Fruit fly (Drosophila melanogaster) whole organism, embryonic: ENCODE measurements around the gene CG43294.

Source experiments
- BEAF-32 ChIP-seq: fragments of 200-800 bp; sonication (Bioruptor generic); optimal IDR thresholded peaks from 3 replicates; lab custom pipeline; 2017; ENCODE audit warnings: missing biosample characterization, missing genetic modification characterization, mild to moderate bottlenecking, moderate library complexity, missing genetic modification reagents
- CG11247 ChIP-seq: fragments of 200-800 bp; sonication (Bioruptor generic); IDR thresholded peaks from 2 replicates; pipeline ENCODE4 v1.3.6; 2022; ENCODE audit warnings: missing biosample characterization, missing genetic modification characterization
- CG11560 ChIP-seq: fragments of 200-800 bp; sonication (Bioruptor generic); IDR thresholded peaks from 3 replicates; pipeline ENCODE4 v1.3.6; 2022; ENCODE audit warnings: missing biosample characterization, missing genetic modification characterization
- CG12104 ChIP-seq: fragments of 200-800 bp; sonication (Bioruptor generic); optimal IDR thresholded peaks from 3 replicates; lab custom pipeline; 2016; ENCODE audit warnings: missing biosample characterization, missing genetic modification characterization
- CG12219 ChIP-seq: fragments of 200-800 bp; sonication (Bioruptor generic); optimal IDR thresholded peaks from 3 replicates; lab custom pipeline; 2018; ENCODE audit warnings: missing biosample characterization, mild to moderate bottlenecking, missing genetic modification characterization
- CG12769 ChIP-seq: fragments of 200-800 bp; sonication (Bioruptor generic); optimal IDR thresholded peaks from 2 replicates; lab custom pipeline; 2019; ENCODE audit warnings: missing biosample characterization, mild to moderate bottlenecking, missing genetic modification characterization, moderate library complexity
- CG13287 ChIP-seq: fragments of 200-800 bp; sonication (Bioruptor generic); IDR thresholded peaks from 2 replicates; pipeline ENCODE4 v1.3.6; 2022; ENCODE audit warnings: missing biosample characterization, missing genetic modification characterization; ENCODE audit not compliant: partially characterized antibody
- CG14050 ChIP-seq: fragments of 200-800 bp; sonication (Bioruptor generic); IDR thresholded peaks from 3 replicates; pipeline ENCODE4 v1.3.6; 2022; ENCODE audit warnings: missing biosample characterization, missing genetic modification characterization
- CG15011 ChIP-seq: fragments of 200-800 bp; sonication (Bioruptor generic); optimal IDR thresholded peaks from 3 replicates; lab custom pipeline; 2018; ENCODE audit warnings: missing biosample characterization, mild to moderate bottlenecking, missing genetic modification characterization
- CG16815 ChIP-seq: fragments of 200-800 bp; sonication (Bioruptor generic); optimal IDR thresholded peaks from 3 replicates; lab custom pipeline; 2017; ENCODE audit warnings: missing biosample characterization, mild to moderate bottlenecking, missing genetic modification characterization
- CG2120 ChIP-seq: fragments of 200-800 bp; sonication (Bioruptor generic); optimal IDR thresholded peaks from 3 replicates; lab custom pipeline; 2016; ENCODE audit warnings: missing biosample characterization, missing genetic modification characterization
- CG31224 ChIP-seq: fragments of 200-800 bp; sonication (Bioruptor generic); IDR thresholded peaks from 2 replicates; pipeline ENCODE4 v1.3.6; 2022; ENCODE audit warnings: missing biosample characterization, missing genetic modification characterization
- CG4617 ChIP-seq: fragments of 200-800 bp; sonication (Bioruptor generic); optimal IDR thresholded peaks from 3 replicates; lab custom pipeline; 2016; ENCODE audit warnings: missing biosample characterization, missing genetic modification characterization, borderline replicate concordance
- CG7928 ChIP-seq: fragments of 200-800 bp; sonication (Bioruptor generic); optimal IDR thresholded peaks from 2 replicates; lab custom pipeline; 2017; ENCODE audit warnings: missing biosample characterization, mild to moderate bottlenecking, missing genetic modification characterization
- CG8359 ChIP-seq: fragments of 200-800 bp; sonication (Bioruptor generic); optimal IDR thresholded peaks from 2 replicates; lab custom pipeline; 2017; ENCODE audit warnings: missing biosample characterization, mild to moderate bottlenecking, missing genetic modification characterization, borderline replicate concordance
- CG8388 ChIP-seq: fragments of 200-800 bp; sonication (Bioruptor generic); optimal IDR thresholded peaks from 2 replicates; lab custom pipeline; 2019; ENCODE audit warnings: missing biosample characterization, mild to moderate bottlenecking, missing genetic modification characterization, moderate library complexity
- CG8765 ChIP-seq: fragments of 200-800 bp; sonication (Bioruptor generic); IDR thresholded peaks from 2 replicates; pipeline ENCODE4 v1.3.6; 2022; ENCODE audit warnings: missing biosample characterization, missing genetic modification characterization
- CG9797 ChIP-seq: fragments of 200-800 bp; sonication (Bioruptor generic); optimal IDR thresholded peaks from 3 replicates; lab custom pipeline; 2018; ENCODE audit warnings: missing biosample characterization, mild to moderate bottlenecking, missing genetic modification characterization
- CkIIα-i1 ChIP-seq: fragments of 200-800 bp; sonication (Bioruptor generic); IDR thresholded peaks from 2 replicates; pipeline ENCODE4 v1.3.6; 2022; ENCODE audit warnings: missing biosample characterization, missing genetic modification characterization
- Dad ChIP-seq: fragments of 200-800 bp; sonication (Bioruptor generic); optimal IDR thresholded peaks from 3 replicates; lab custom pipeline; 2016; ENCODE audit warnings: missing biosample characterization, missing genetic modification characterization
- Dip3 ChIP-seq: fragments of 200-800 bp; sonication (Bioruptor generic); optimal IDR thresholded peaks from 3 replicates; lab custom pipeline; 2016; ENCODE audit warnings: missing biosample characterization, missing genetic modification characterization
- Gug ChIP-seq: fragments of 200-800 bp; sonication (Bioruptor generic); IDR thresholded peaks from 4 replicates; pipeline ENCODE4 v1.3.6; 2022; ENCODE audit warnings: missing biosample characterization, missing genetic modification characterization
- Hr3 ChIP-seq: fragments of 200-800 bp; sonication (Bioruptor generic); optimal IDR thresholded peaks from 3 replicates; lab custom pipeline; 2016; ENCODE audit warnings: missing biosample characterization, missing genetic modification characterization
- Hr78 ChIP-seq, 2 experiments: fragments of 200-800 bp in 1 of 2; fragments of >200 bp in 1 of 2; sonication (Bioruptor generic) in 1 of 2; optimal IDR thresholded peaks; 2 replicates each; lab custom pipeline; 2017 to 2019; ENCODE audit warnings: missing biosample characterization in 2 of 2, missing genetic modification characterization in 2 of 2, mild to moderate bottlenecking in 1 of 2, moderate library complexity in 1 of 2
- Lpt ChIP-seq: fragments of >200 bp; optimal IDR thresholded peaks from 2 replicates; lab custom pipeline; 2018; ENCODE audit warnings: missing biosample characterization, missing genetic modification characterization
- MBD-R2 ChIP-seq: fragments of 200-800 bp; sonication (Bioruptor generic); IDR thresholded peaks from 2 replicates; pipeline ENCODE4 v1.3.6; 2022; ENCODE audit warnings: missing biosample characterization, missing genetic modification characterization
- Mrtf ChIP-seq: fragments of 200-800 bp; sonication (Bioruptor generic); IDR thresholded peaks from 3 replicates; pipeline ENCODE4 v1.3.6; 2022; ENCODE audit warnings: missing biosample characterization, missing genetic modification characterization
- Myb ChIP-seq: fragments of 200-800 bp; sonication (Bioruptor generic); optimal IDR thresholded peaks from 2 replicates; lab custom pipeline; 2016; ENCODE audit warnings: missing biosample characterization, missing genetic modification characterization
- NK7.1 ChIP-seq: fragments of 200-800 bp; sonication (Bioruptor generic); optimal IDR thresholded peaks from 3 replicates; lab custom pipeline; 2016; ENCODE audit warnings: missing biosample characterization, missing genetic modification characterization
- Sry-δ ChIP-seq: fragments of 200-800 bp; sonication (Bioruptor generic); optimal IDR thresholded peaks from 2 replicates; lab custom pipeline; 2016; ENCODE audit warnings: missing biosample characterization, missing genetic modification characterization
- Taf1 ChIP-seq: fragments of 200-800 bp; sonication (Bioruptor generic); IDR thresholded peaks from 2 replicates; pipeline ENCODE4 v1.3.6; 2022; ENCODE audit warnings: missing biosample characterization, missing genetic modification characterization
- aop ChIP-seq: fragments of 200-800 bp; sonication (Bioruptor generic); IDR thresholded peaks from 2 replicates; pipeline ENCODE4 v1.3.6; 2022; ENCODE audit warnings: missing biosample characterization, missing genetic modification characterization
- ara ChIP-seq: fragments of 200-800 bp; sonication (Bioruptor generic); IDR thresholded peaks from 2 replicates; pipeline ENCODE4 v1.3.6; 2022; ENCODE audit warnings: missing biosample characterization, missing genetic modification characterization
- bigmax ChIP-seq: fragments of 200-800 bp; sonication (Bioruptor generic); optimal IDR thresholded peaks from 2 replicates; lab custom pipeline; 2018; ENCODE audit warnings: missing biosample characterization, mild to moderate bottlenecking, missing genetic modification characterization
- cas ChIP-seq: fragments of 200-800 bp; sonication (Bioruptor generic); IDR thresholded peaks from 2 replicates; pipeline ENCODE4 v1.3.6; 2022; ENCODE audit warnings: missing biosample characterization, missing genetic modification characterization
- chn ChIP-seq: fragments of 200-800 bp; sonication (Bioruptor generic); optimal IDR thresholded peaks from 2 replicates; lab custom pipeline; 2016; ENCODE audit warnings: missing biosample characterization, missing genetic modification characterization
- dmrt99B ChIP-seq: fragments of 200-800 bp; sonication (Bioruptor generic); optimal IDR thresholded peaks from 2 replicates; lab custom pipeline; 2018; ENCODE audit warnings: missing biosample characterization, mild to moderate bottlenecking, missing genetic modification characterization, moderate library complexity
- dysf ChIP-seq: fragments of 200-800 bp; sonication (Bioruptor generic); IDR thresholded peaks from 3 replicates; pipeline ENCODE4 v1.3.6; 2022; ENCODE audit warnings: missing biosample characterization, missing genetic modification characterization
- gfzf ChIP-seq: fragments of 200-800 bp; sonication (Bioruptor generic); optimal IDR thresholded peaks from 2 replicates; lab custom pipeline; 2016; ENCODE audit warnings: missing biosample characterization, mild to moderate bottlenecking, missing genetic modification characterization, moderate library complexity
- kay ChIP-seq: fragments of 200-800 bp; sonication (Bioruptor generic); optimal IDR thresholded peaks from 2 replicates; lab custom pipeline; 2016; ENCODE audit warnings: missing biosample characterization, missing genetic modification characterization
- klu ChIP-seq: fragments of 200-800 bp; sonication (Bioruptor generic); IDR thresholded peaks from 2 replicates; pipeline ENCODE4 v1.3.6; 2022; ENCODE audit warnings: missing biosample characterization, missing genetic modification characterization
- nerfin-1 ChIP-seq: fragments of 200-800 bp; sonication (Bioruptor generic); optimal IDR thresholded peaks from 3 replicates; lab custom pipeline; 2019; ENCODE audit warnings: missing biosample characterization, mild to moderate bottlenecking, missing genetic modification characterization, moderate library complexity
- onecut ChIP-seq: fragments of 200-800 bp; sonication (Bioruptor generic); IDR thresholded peaks from 2 replicates; pipeline ENCODE4 v1.3.6; 2022; ENCODE audit warnings: missing biosample characterization, missing genetic modification characterization
- pum ChIP-seq: fragments of 200-800 bp; sonication (Bioruptor generic); optimal IDR thresholded peaks from 2 replicates; lab custom pipeline; 2016; ENCODE audit warnings: missing biosample characterization, missing genetic modification characterization
- salm ChIP-seq: fragments of 200-800 bp; sonication (Bioruptor generic); optimal IDR thresholded peaks from 2 replicates; lab custom pipeline; 2018; ENCODE audit warnings: missing biosample characterization, mild to moderate bottlenecking, missing genetic modification characterization
- scrt ChIP-seq: fragments of 200-800 bp; sonication (Bioruptor generic); optimal IDR thresholded peaks from 2 replicates; lab custom pipeline; 2018; ENCODE audit warnings: missing biosample characterization, mild to moderate bottlenecking, missing genetic modification characterization, moderate library complexity
- sisA ChIP-seq: fragments of 200-800 bp; sonication (Bioruptor generic); IDR thresholded peaks from 2 replicates; pipeline ENCODE4 v1.3.6; 2022; ENCODE audit warnings: missing biosample characterization, missing genetic modification characterization
- slou ChIP-seq: fragments of 200-800 bp; sonication (Bioruptor generic); optimal IDR thresholded peaks from 3 replicates; lab custom pipeline; 2016; ENCODE audit warnings: missing biosample characterization, missing genetic modification characterization
- stwl ChIP-seq: fragments of 200-800 bp; sonication (Bioruptor generic); optimal IDR thresholded peaks from 3 replicates; lab custom pipeline; 2018; ENCODE audit warnings: missing biosample characterization, mild to moderate bottlenecking, missing genetic modification characterization, moderate library complexity
- trem ChIP-seq: fragments of 200-800 bp; optimal IDR thresholded peaks from 3 replicates; lab custom pipeline; 2019; ENCODE audit warnings: missing biosample characterization, mild to moderate bottlenecking, missing genetic modification characterization, moderate library complexity
- yki ChIP-seq: fragments of >200 bp; optimal IDR thresholded peaks from 3 replicates; lab custom pipeline; 2018

The CG43294 gene

DNA sequence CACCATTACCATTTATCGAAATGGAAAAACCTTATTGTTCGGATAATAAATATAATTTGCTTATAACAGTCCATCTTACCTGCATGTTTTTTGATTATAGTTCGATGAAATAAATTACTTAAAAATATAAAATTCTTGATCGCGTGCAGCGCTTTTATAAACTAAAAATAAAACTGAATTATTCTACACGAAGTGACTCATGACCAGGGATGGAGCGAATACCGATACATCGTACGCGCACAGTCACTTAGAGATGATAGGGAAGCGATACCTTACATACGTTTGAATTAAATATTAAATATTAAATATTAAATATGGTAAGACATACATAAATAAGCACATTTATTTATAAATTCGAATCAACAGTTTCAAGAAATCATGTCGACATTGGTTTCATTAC, 34.9 kb downstream of the CG43294 start, which contains the start of gene viaf (continued):
- TF ChIP-seq cas (peak; percentile 42; the same call in 1 of the 2 replicates), salm (no peak), CG15011 (GFP tag; lab: Kevin White, UChicago) (no peak), CG16815 (GFP tag; lab: Kevin White, UChicago) (no peak), CG11247 (peak; percentile 25; the same call in 1 of the 2 replicates), CG4617 (GFP tag; lab: Kevin White, UChicago) (peak; percentile 88), CG31224 (no peak), pum (GFP tag; lab: Kevin White, UChicago) (no peak), CG8765 (GFP tag; lab: Robert Waterston, UW) (no peak), sisA (peak; percentile 35; the same call in 1 of the 2 replicates), CG11560 (tag; lab: Robert Waterston, UW) (no peak), CG2120 (peak; percentile 62), yki (lab: Kevin White, UChicago) (no peak), CG7928 (GFP tag; lab: Kevin White, UChicago) (peak; percentile 95), Lpt (GFP tag; lab: Kevin White, UChicago) (no peak), CG12104 (GFP tag; lab: Kevin White, UChicago) (no peak), Dad (GFP tag; lab: Kevin White, UChicago) (no peak), aop (GFP tag; lab: Robert Waterston, UW) (peak; percentile 22; the same call in 1 of the 2 replicates), klu (GFP tag; lab: Robert Waterston, UW) (no peak), CG12769 (tag; lab: Kevin White, UChicago) (no peak), ara (GFP tag; lab: Robert Waterston, UW) (no peak; the same call in 1 of the 2 replicates), Gug (GFP tag; lab: Robert Waterston, UW) (peak; percentile 72; the same call in 3 of the 4 replicates)

DNA sequence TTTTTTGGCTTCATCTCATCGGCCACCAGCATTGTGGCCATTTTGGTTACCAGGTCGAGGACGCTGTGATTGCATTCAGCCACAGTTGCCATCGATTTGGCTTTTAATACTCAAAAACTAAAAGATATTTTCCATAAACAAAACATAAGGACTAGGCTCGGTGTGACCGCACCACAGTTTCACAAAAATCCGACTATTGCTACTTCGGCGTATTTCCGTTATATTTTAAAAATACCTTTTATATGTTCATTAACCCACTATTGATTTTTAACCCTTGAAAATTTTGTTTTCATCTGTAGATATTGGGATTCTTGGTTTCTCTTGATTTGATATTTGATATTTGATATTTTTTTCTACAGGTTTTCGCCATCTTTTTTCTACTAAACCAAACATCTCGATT, 39.9 kb downstream of the CG43294 start, which contains the start of gene Grip163:
Grip163 (minus strand) TSS at position 180 of the 400 bp plus-strand sequence.
- no peak for TF ChIP-seq Hr78 (GFP tag; optimal IDR thresholded peaks at IDR 0.05; lab: Kevin White, UChicago)
- TF ChIP-seq trem (tag; lab: Kevin White, UChicago) = peak; percentile 35
- no peak for TF ChIP-seq CG8359
- TF ChIP-seq CG11560 (tag; lab: Robert Waterston, UW) = no peak
- peak; percentile 6 for TF ChIP-seq BEAF-32 (GFP tag; lab: Kevin White, UChicago)
- no peak for TF ChIP-seq Sry-δ (GFP tag; lab: Kevin White, UChicago)
- TF ChIP-seq stwl (tag; lab: Kevin White, UChicago) = peak; percentile 52
- peak; percentile 70 for TF ChIP-seq gfzf (GFP tag; lab: Kevin White, UChicago)
- peak; percentile 35 for TF ChIP-seq CG9797
- TF ChIP-seq CG13287 (GFP tag; lab: Robert Waterston, UW) = peak; percentile 10; the same call in 1 of the 2 replicates
- no peak for TF ChIP-seq Dad (GFP tag; lab: Kevin White, UChicago)
- no peak for TF ChIP-seq Mrtf (GFP tag; lab: Robert Waterston, UW)
- TF ChIP-seq CG14050 (GFP tag; lab: Robert Waterston, UW) = no peak
- no peak for TF ChIP-seq Dip3 (GFP tag; lab: Kevin White, UChicago)
- TF ChIP-seq CG12219 (GFP tag; lab: Kevin White, UChicago) = no peak
- peak; percentile 51; the same call in 1 of the 2 replicates for TF ChIP-seq MBD-R2 (GFP tag; lab: Robert Waterston, UW)
- no peak for TF ChIP-seq slou
- no peak for TF ChIP-seq CG12104 (GFP tag; lab: Kevin White, UChicago)
- no peak for TF ChIP-seq bigmax (GFP tag; lab: Kevin White, UChicago)
- peak; percentile 78 for TF ChIP-seq onecut (GFP tag; lab: Robert Waterston, UW)
- peak; percentile 87 for TF ChIP-seq Myb (GFP tag; lab: Kevin White, UChicago)
- TF ChIP-seq CkIIα-i1 (GFP tag; lab: Robert Waterston, UW) = no peak
- no peak for TF ChIP-seq Taf1 (GFP tag; lab: Robert Waterston, UW)
- TF ChIP-seq Hr3 = no peak
- no peak for TF ChIP-seq dmrt99B (tag; lab: Kevin White, UChicago)
- TF ChIP-seq kay (GFP tag; lab: Kevin White, UChicago) = no peak
- TF ChIP-seq CG8388 (GFP tag; lab: Kevin White, UChicago) = no peak
- TF ChIP-seq scrt (GFP tag; lab: Kevin White, UChicago) = no peak
- TF ChIP-seq NK7.1 (GFP tag; lab: Kevin White, UChicago) = no peak
- TF ChIP-seq nerfin-1 (tag; lab: Kevin White, UChicago) = no peak
- no peak for TF ChIP-seq dysf (GFP tag; lab: Robert Waterston, UW)
- TF ChIP-seq chn = no peak
